Fruit fly (Drosophila melanogaster) whole organism, embryonic: ENCODE data around the gene CG34429.

Source experiments
- C15 ChIP-seq: fragments of 200-800 bp; sonication (Bioruptor generic); IDR thresholded peaks from 3 replicates; pipeline ENCODE4 v1.3.6; 2022; ENCODE audit warnings: missing biosample characterization, missing genetic modification characterization
- CG10431 ChIP-seq: fragments of 200-800 bp; sonication (Bioruptor generic); optimal IDR thresholded peaks from 3 replicates; lab custom pipeline; 2018; ENCODE audit warnings: missing biosample characterization, mild to moderate bottlenecking, missing genetic modification characterization
- CG10654 ChIP-seq: fragments of 200-800 bp; sonication (Bioruptor generic); optimal IDR thresholded peaks from 2 replicates; lab custom pipeline; 2016; ENCODE audit warnings: missing biosample characterization, missing genetic modification characterization
- CG10979 ChIP-seq: fragments of 200-800 bp; sonication (Bioruptor generic); optimal IDR thresholded peaks from 2 replicates; lab custom pipeline; 2018; ENCODE audit warnings: missing biosample characterization, mild to moderate bottlenecking, missing genetic modification characterization, moderate library complexity
- CG11085 ChIP-seq: fragments of 200-800 bp; sonication (Bioruptor generic); IDR thresholded peaks from 2 replicates; pipeline ENCODE4 v1.3.6; 2022; ENCODE audit warnings: missing biosample characterization, missing genetic modification characterization
- CG11456 ChIP-seq: fragments of 200-800 bp; sonication (Bioruptor generic); IDR thresholded peaks from 3 replicates; pipeline ENCODE4 v1.3.6; 2022; ENCODE audit warnings: missing biosample characterization, missing genetic modification characterization
- CG11504 ChIP-seq: fragments of 200-800 bp; sonication (Bioruptor generic); optimal IDR thresholded peaks from 3 replicates; lab custom pipeline; 2019; ENCODE audit warnings: missing biosample characterization, mild to moderate bottlenecking, missing genetic modification characterization, moderate library complexity
- CG12104 ChIP-seq: fragments of 200-800 bp; sonication (Bioruptor generic); optimal IDR thresholded peaks from 3 replicates; lab custom pipeline; 2016; ENCODE audit warnings: missing biosample characterization, missing genetic modification characterization
- CG12299 ChIP-seq: fragments of 200-800 bp; sonication (Bioruptor generic); optimal IDR thresholded peaks from 2 replicates; lab custom pipeline; 2018; ENCODE audit warnings: missing biosample characterization, mild to moderate bottlenecking, missing genetic modification characterization
- CG12769 ChIP-seq: fragments of 200-800 bp; sonication (Bioruptor generic); optimal IDR thresholded peaks from 2 replicates; lab custom pipeline; 2019; ENCODE audit warnings: missing biosample characterization, mild to moderate bottlenecking, missing genetic modification characterization, moderate library complexity
- CG13123 ChIP-seq: fragments of 200-800 bp; sonication (Bioruptor generic); optimal IDR thresholded peaks from 2 replicates; lab custom pipeline; 2016; ENCODE audit warnings: missing biosample characterization, missing genetic modification characterization
- CG14667 ChIP-seq: fragments of 200-800 bp; sonication (Bioruptor generic); IDR thresholded peaks from 2 replicates; pipeline ENCODE4 v1.3.6; 2022; ENCODE audit warnings: missing biosample characterization, missing genetic modification characterization
- CG15269 ChIP-seq: fragments of 200-800 bp; sonication (Bioruptor generic); optimal IDR thresholded peaks from 2 replicates; lab custom pipeline; 2018; ENCODE audit warnings: missing biosample characterization, mild to moderate bottlenecking, missing genetic modification characterization, moderate library complexity
- CG18262 ChIP-seq: fragments of 200-800 bp; optimal IDR thresholded peaks from 3 replicates; lab custom pipeline; 2019; ENCODE audit warnings: missing biosample characterization, mild to moderate bottlenecking, missing genetic modification characterization, moderate library complexity
- CG2120 ChIP-seq: fragments of 200-800 bp; sonication (Bioruptor generic); optimal IDR thresholded peaks from 3 replicates; lab custom pipeline; 2016; ENCODE audit warnings: missing biosample characterization, missing genetic modification characterization
- CG33213 ChIP-seq: fragments of 200-800 bp; sonication (Bioruptor generic); optimal IDR thresholded peaks from 3 replicates; lab custom pipeline; 2016; ENCODE audit warnings: missing biosample characterization, missing genetic modification characterization
- CG43689 ChIP-seq: fragments of 200-800 bp; sonication (Bioruptor generic); IDR thresholded peaks from 2 replicates; pipeline ENCODE4 v1.3.6; 2022; ENCODE audit warnings: missing biosample characterization, missing genetic modification characterization
- CG5953 ChIP-seq: fragments of 200-800 bp; sonication (Bioruptor generic); IDR thresholded peaks from 2 replicates; pipeline ENCODE4 v1.3.6; 2022; ENCODE audit warnings: missing biosample characterization, missing genetic modification characterization
- CG6854 ChIP-seq: fragments of 200-800 bp; sonication (Bioruptor generic); optimal IDR thresholded peaks from 3 replicates; lab custom pipeline; 2017; ENCODE audit warnings: missing biosample characterization, mild to moderate bottlenecking, missing genetic modification characterization
- CG7786 ChIP-seq: fragments of 200-800 bp; sonication (Bioruptor generic); optimal IDR thresholded peaks from 2 replicates; lab custom pipeline; 2016; ENCODE audit warnings: missing biosample characterization, missing genetic modification characterization
- CG9727 ChIP-seq: fragments of 200-800 bp; sonication (Bioruptor generic); optimal IDR thresholded peaks from 3 replicates; lab custom pipeline; 2017; ENCODE audit warnings: missing biosample characterization, mild to moderate bottlenecking, missing genetic modification characterization
- HHEX ChIP-seq: fragments of 200-800 bp; sonication (Bioruptor generic); optimal IDR thresholded peaks from 3 replicates; lab custom pipeline; 2017; ENCODE audit warnings: missing biosample characterization, mild to moderate bottlenecking, missing genetic modification characterization, missing genetic modification reagents
- Hey ChIP-seq: fragments of 200-800 bp; sonication (Bioruptor generic); optimal IDR thresholded peaks from 3 replicates; lab custom pipeline; 2018; ENCODE audit warnings: missing biosample characterization, mild to moderate bottlenecking, missing genetic modification characterization
- Hmr ChIP-seq: fragments of 200-800 bp; sonication (Bioruptor generic); optimal IDR thresholded peaks from 3 replicates; lab custom pipeline; 2017; ENCODE audit warnings: mild to moderate bottlenecking, missing biosample characterization, missing genetic modification reagents, missing genetic modification characterization
- Jarid2 ChIP-seq: fragments of 200-800 bp; sonication (Bioruptor generic); optimal IDR thresholded peaks from 3 replicates; lab custom pipeline; 2017; ENCODE audit warnings: mild to moderate bottlenecking, missing biosample characterization, missing genetic modification reagents, missing genetic modification characterization
- Kr ChIP-seq: fragments of 200-800 bp; sonication (Bioruptor generic); optimal IDR thresholded peaks from 2 replicates; lab custom pipeline; 2017; ENCODE audit warnings: missing biosample characterization, mild to moderate bottlenecking, missing genetic modification characterization
- Oli ChIP-seq: fragments of 200-800 bp; sonication (Bioruptor generic); optimal IDR thresholded peaks from 2 replicates; lab custom pipeline; 2018; ENCODE audit warnings: missing biosample characterization, mild to moderate bottlenecking, missing genetic modification characterization, moderate library complexity
- Side ChIP-seq: fragments of 200-800 bp; sonication (Bioruptor generic); optimal IDR thresholded peaks from 2 replicates; lab custom pipeline; 2016; ENCODE audit warnings: missing biosample characterization, missing genetic modification characterization
- Six4 ChIP-seq: fragments of 200-800 bp; sonication (Bioruptor generic); optimal IDR thresholded peaks from 2 replicates; lab custom pipeline; 2016; ENCODE audit warnings: missing biosample characterization, missing genetic modification characterization
- Tbp ChIP-seq: fragments of >200 bp; optimal IDR thresholded peaks from 2 replicates; lab custom pipeline; 2018; ENCODE audit warnings: missing biosample characterization, missing genetic modification characterization
- Trl ChIP-seq, 3 experiments: fragments of >200 bp in 2 of 3; fragments of 200-800 bp in 1 of 3; sonication (Bioruptor generic) in 1 of 3; optimal IDR thresholded peaks; 2 replicates in 1 of 3; 3 replicates in 2 of 3; lab custom pipeline; 2016 to 2017; ENCODE audit warnings: missing biosample characterization in 1 of 3, missing genetic modification characterization in 1 of 3
- aop ChIP-seq: fragments of 200-800 bp; sonication (Bioruptor generic); IDR thresholded peaks from 2 replicates; pipeline ENCODE4 v1.3.6; 2022; ENCODE audit warnings: missing biosample characterization, missing genetic modification characterization
- az2 ChIP-seq: fragments of 200-800 bp; sonication (Bioruptor generic); optimal IDR thresholded peaks from 3 replicates; lab custom pipeline; 2016; ENCODE audit warnings: missing biosample characterization, missing genetic modification characterization
- corto ChIP-seq: fragments of 200-800 bp; sonication (Bioruptor generic); optimal IDR thresholded peaks from 2 replicates; lab custom pipeline; 2016; ENCODE audit warnings: missing biosample characterization, mild to moderate bottlenecking, missing genetic modification characterization, moderate library complexity
- crc ChIP-seq: fragments of 200-800 bp; sonication (Bioruptor generic); optimal IDR thresholded peaks from 2 replicates; lab custom pipeline; 2016; ENCODE audit warnings: missing biosample characterization, missing genetic modification characterization
- croc ChIP-seq: fragments of 200-800 bp; sonication (Bioruptor generic); conservative IDR thresholded peaks from 3 replicates; pipeline ENCODE4 v1.3.6; 2022; ENCODE audit warnings: missing biosample characterization, missing genetic modification characterization
- dm ChIP-seq: fragments of 200-800 bp; sonication (Bioruptor generic); optimal IDR thresholded peaks from 3 replicates; lab custom pipeline; 2016; ENCODE audit warnings: missing biosample characterization, missing genetic modification characterization
- dpn ChIP-seq, 2 experiments: fragments of 200-800 bp; sonication (Bioruptor generic); optimal IDR thresholded peaks; 3 replicates each; lab custom pipeline; 2016; ENCODE audit warnings: missing biosample characterization in 2 of 2, missing genetic modification characterization in 2 of 2
- fd3F ChIP-seq: fragments of 200-800 bp; sonication (Bioruptor generic); optimal IDR thresholded peaks from 2 replicates; lab custom pipeline; 2018; ENCODE audit warnings: missing biosample characterization, mild to moderate bottlenecking, missing genetic modification characterization, moderate library complexity
- gem ChIP-seq: fragments of 200-800 bp; sonication (Bioruptor generic); optimal IDR thresholded peaks from 2 replicates; lab custom pipeline; 2019; ENCODE audit warnings: missing biosample characterization, mild to moderate bottlenecking, missing genetic modification characterization, moderate library complexity
- hbn ChIP-seq: fragments of 200-800 bp; sonication (Bioruptor generic); IDR thresholded peaks from 2 replicates; pipeline ENCODE4 v1.3.6; 2022; ENCODE audit warnings: missing biosample characterization, missing genetic modification characterization; ENCODE audit not compliant: partially characterized antibody
- insv ChIP-seq, 2 experiments: fragments of 200-800 bp; sonication (Bioruptor generic); optimal IDR thresholded peaks; 3 replicates each; lab custom pipeline; 2016 to 2018; ENCODE audit warnings: missing biosample characterization in 2 of 2, missing genetic modification characterization in 2 of 2
- jigr1 ChIP-seq: fragments of 200-800 bp; sonication (Bioruptor generic); IDR thresholded peaks from 3 replicates; pipeline ENCODE4 v1.3.6; 2022; ENCODE audit warnings: missing biosample characterization, missing genetic modification characterization
- kni ChIP-seq: fragments of 200-800 bp; sonication (Bioruptor generic); optimal IDR thresholded peaks from 3 replicates; lab custom pipeline; 2017; ENCODE audit warnings: mild to moderate bottlenecking, missing biosample characterization, missing genetic modification reagents, missing genetic modification characterization
- oc ChIP-seq: fragments of 200-800 bp; sonication (Bioruptor generic); optimal IDR thresholded peaks from 2 replicates; lab custom pipeline; 2018; ENCODE audit warnings: missing biosample characterization, mild to moderate bottlenecking, missing genetic modification characterization, moderate library complexity
- row ChIP-seq: fragments of 200-800 bp; sonication (Bioruptor generic); IDR thresholded peaks from 3 replicates; pipeline ENCODE4 v1.3.6; 2022; ENCODE audit warnings: missing biosample characterization, missing genetic modification characterization
- schlank ChIP-seq: fragments of 200-800 bp; sonication (Bioruptor generic); optimal IDR thresholded peaks from 2 replicates; lab custom pipeline; 2018; ENCODE audit warnings: missing biosample characterization, mild to moderate bottlenecking, missing genetic modification characterization
- slou ChIP-seq: fragments of 200-800 bp; sonication (Bioruptor generic); optimal IDR thresholded peaks from 3 replicates; lab custom pipeline; 2016; ENCODE audit warnings: missing biosample characterization, missing genetic modification characterization
- sob ChIP-seq: fragments of 200-800 bp; sonication (Bioruptor generic); IDR thresholded peaks from 2 replicates; pipeline ENCODE4 v1.3.6; 2022; ENCODE audit warnings: missing biosample characterization, missing genetic modification characterization
- tup ChIP-seq: fragments of 200-800 bp; sonication (Bioruptor generic); optimal IDR thresholded peaks from 2 replicates; lab custom pipeline; 2016; ENCODE audit warnings: missing biosample characterization, mild to moderate bottlenecking, missing genetic modification characterization, moderate library complexity

Gene CG34429

dm6 chr3L:13022160-13022853 is 40.5 kb upstream of the CG34429 start, which contains the start of gene Adk2 (continued):
- TF ChIP-seq row (peak; percentile 73), Oli (tag; lab: Kevin White, UChicago) (no peak), crc (no peak), slou (no peak), CG9727 (no peak), sob (GFP tag; lab: Robert Waterston, UW) (peak; percentile 23; the same call in 1 of the 2 replicates), CG11085 (GFP tag; lab: Robert Waterston, UW) (no peak), tup (peak; percentile 29), CG12769 (peak; percentile 48), CG10979 (tag; lab: Kevin White, UChicago) (no peak), CG13123 (no peak), Six4 (GFP tag; lab: Kevin White, UChicago) (no peak), CG11504 (tag; lab: Kevin White, UChicago) (peak; percentile 22), CG10654 (GFP tag; lab: Kevin White, UChicago) (no peak), CG10431 (GFP tag; lab: Kevin White, UChicago) (no peak), CG12104 (GFP tag; lab: Kevin White, UChicago) (no peak), corto (GFP tag; lab: Kevin White, UChicago) (no peak), CG6854 (GFP tag; lab: Kevin White, UChicago) (no peak), kni (GFP tag; lab: Kevin White, UChicago) (peak; percentile 41), CG7786 (GFP tag; lab: Kevin White, UChicago) (no peak), az2 (no peak), fd3F (GFP tag; lab: Kevin White, UChicago) (no peak), oc (no peak), hbn (no peak), C15 (no peak), CG15269 (tag; lab: Kevin White, UChicago) (no peak), dm (GFP tag; lab: Kevin White, UChicago) (peak; percentile 62), gem (tag; lab: Kevin White, UChicago) (no peak), CG5953 (GFP tag; lab: Robert Waterston, UW) (peak; percentile 42; the same call in 1 of the 2 replicates), CG12299 (tag; lab: Kevin White, UChicago) (no peak), HHEX (peak; percentile 33), CG18262 (tag; lab: Kevin White, UChicago) (no peak), CG33213 (GFP tag; lab: Kevin White, UChicago) (peak; percentile 25), Hey (no peak), CG43689 (GFP tag; lab: Robert Waterston, UW) (no peak), CG14667 (peak; percentile 51; the same call in 1 of the 2 replicates), jigr1 (GFP tag; lab: Robert Waterston, UW) (no peak), Tbp (GFP tag; lab: Kevin White, UChicago) (no peak), croc (GFP tag; lab: Robert Waterston, UW) (no peak), Trl (optimal IDR thresholded peaks at IDR 0.05; lab: Kevin White, UChicago) (no peak), Trl (GFP tag; optimal IDR thresholded peaks at IDR 0.05; lab: Kevin White, UChicago) (no peak), Jarid2 (peak; percentile 13), insv (GFP tag; optimal IDR thresholded peaks at IDR 0.05; lab: Kevin White, UChicago) (no peak), dpn (GFP tag; optimal IDR thresholded peaks at IDR 0.05; lab: Kevin White, UChicago) (no peak), aop (GFP tag; lab: Robert Waterston, UW) (no peak), Kr (GFP tag; lab: Kevin White, UChicago) (no peak), schlank (no peak), Hmr (GFP tag; lab: Kevin White, UChicago) (no peak), CG11456 (GFP tag; lab: Robert Waterston, UW) (peak; percentile 67; the same call in 1 of the 3 replicates), Side (GFP tag; lab: Kevin White, UChicago) (no peak), CG2120 (no peak)
